Comparison of ENCODE assay signal across 5 fruit fly cellular contexts in genomic region chrX:9243417-9243884, dm6.
TF ChIP-seq lines count a peak whose summit lies in the region.

Gene mxc (minus strand): TSS chrX:9243467.
Gene Larp7 (plus strand): TSS chrX:9243817.

- peak; percentile 11 for TF ChIP-seq CTCF in whole organism, embryonic (GFP tag; optimal IDR thresholded peaks at IDR 0.05; lab: Kevin White, UChicago)

TF ChIP-seq in whole organism, adult, 20 proteins besides CTCF, POLR2A, EP300 and RAD21 (continues in another document):
- TF ChIP-seq ovo (GFP tag; optimal IDR thresholded peaks at IDR 0.05; lab: Kevin White, UChicago) (peak; percentile 89), Hr96 (GFP tag; optimal IDR thresholded peaks at IDR 0.05; lab: Kevin White, UChicago) (peak; percentile 82), tj (GFP tag; optimal IDR thresholded peaks at IDR 0.05; lab: Kevin White, UChicago) (peak; percentile 53), CG7045 (GFP tag; optimal IDR thresholded peaks at IDR 0.05; lab: Kevin White, UChicago) (peak; percentile 30), Mnt (GFP tag; optimal IDR thresholded peaks at IDR 0.05; lab: Kevin White, UChicago) (peak; percentile 67), kay (GFP tag; lab: Kevin White, UChicago; ENCODE audit: borderline replicate concordance) (no peak), CG11617 (GFP tag; optimal IDR thresholded peaks at IDR 0.05; lab: Kevin White, UChicago) (peak; percentile 79), CG14711 (tag; optimal IDR thresholded peaks at IDR 0.05; lab: Kevin White, UChicago) (peak; percentile 90), pad (GFP tag; optimal IDR thresholded peaks at IDR 0.05; lab: Kevin White, UChicago) (peak; percentile 60), CG1620 (GFP tag; optimal IDR thresholded peaks at IDR 0.05; lab: Kevin White, UChicago) (peak; percentile 86), CG33017 (tag; optimal IDR thresholded peaks at IDR 0.05; lab: Kevin White, UChicago) (no peak), toe (GFP tag; optimal IDR thresholded peaks at IDR 0.05; lab: Kevin White, UChicago) (peak; percentile 80), bab1 (GFP tag; optimal IDR thresholded peaks at IDR 0.05; lab: Kevin White, UChicago) (peak; percentile 84), CG12768 (GFP tag; optimal IDR thresholded peaks at IDR 0.05; lab: Kevin White, UChicago) (no peak), Crg-1 (GFP tag; optimal IDR thresholded peaks at IDR 0.05; lab: Kevin White, UChicago) (peak; percentile 84), Clk (GFP tag; optimal IDR thresholded peaks at IDR 0.05; lab: Kevin White, UChicago) (no peak), cnc (optimal IDR thresholded peaks at IDR 0.05; lab: Kevin White, UChicago) (no peak), CG7101 (tag; optimal IDR thresholded peaks at IDR 0.05; lab: Kevin White, UChicago) (peak; percentile 71)

TF ChIP-seq in whole organism, embryonic, 481 proteins besides CTCF, POLR2A, EP300 and RAD21 (continues in another document):
- TF ChIP-seq Sry-β (GFP tag; optimal IDR thresholded peaks at IDR 0.05; lab: Kevin White, UChicago) (no peak), CG17385 (GFP tag; optimal IDR thresholded peaks at IDR 0.05; lab: Kevin White, UChicago) (peak; percentile 27), unc-4 (GFP tag; IDR thresholded peaks at IDR 0.05; lab: Robert Waterston, UW; ENCODE audit: partially characterized antibody) (peak; percentile 92), chm (GFP tag; IDR thresholded peaks at IDR 0.05; lab: Robert Waterston, UW) (no peak), lbe (GFP tag; optimal IDR thresholded peaks at IDR 0.05; lab: Kevin White, UChicago) (no peak), repo (GFP tag; optimal IDR thresholded peaks at IDR 0.05; lab: Kevin White, UChicago) (no peak), eyg (GFP tag; optimal IDR thresholded peaks at IDR 0.05; lab: Kevin White, UChicago) (peak; percentile 39), CG12104 (GFP tag; optimal IDR thresholded peaks at IDR 0.05; lab: Kevin White, UChicago) (peak; percentile 35), CG4328 (GFP tag; optimal IDR thresholded peaks at IDR 0.05; lab: Kevin White, UChicago) (no peak), Antp (GFP tag; optimal IDR thresholded peaks at IDR 0.05; lab: Kevin White, UChicago) (peak; percentile 67), CG10543 (GFP tag; optimal IDR thresholded peaks at IDR 0.05; lab: Kevin White, UChicago) (peak; percentile 54), cad (GFP tag; optimal IDR thresholded peaks at IDR 0.05; lab: Kevin White, UChicago) (no peak), Doc3 (GFP tag; IDR thresholded peaks at IDR 0.05; lab: Robert Waterston, UW; ENCODE audit: partially characterized antibody) (peak; percentile 82), nerfin-2 (GFP tag; IDR thresholded peaks at IDR 0.05; lab: Robert Waterston, UW; ENCODE audit: partially characterized antibody) (peak; percentile 81), CG12659 (GFP tag; optimal IDR thresholded peaks at IDR 0.05; lab: Kevin White, UChicago) (peak; percentile 69), CG6813 (GFP tag; optimal IDR thresholded peaks at IDR 0.05; lab: Kevin White, UChicago) (no peak), ftz-f1 (GFP tag; optimal IDR thresholded peaks at IDR 0.05; lab: Kevin White, UChicago) (peak; percentile 13), CG30403 (GFP tag; optimal IDR thresholded peaks at IDR 0.05; lab: Kevin White, UChicago) (peak; percentile 72)

TF ChIP-seq in whole organism, prepupa, 60 proteins besides CTCF, POLR2A, EP300 and RAD21 (continues in another document):
- TF ChIP-seq CG11902 (GFP tag; optimal IDR thresholded peaks at IDR 0.05; lab: Kevin White, UChicago), result peak; percentile 45
- peak; percentile 71 for TF ChIP-seq cyc (GFP tag; optimal IDR thresholded peaks at IDR 0.05; lab: Kevin White, UChicago)
- TF ChIP-seq salr (GFP tag; optimal IDR thresholded peaks at IDR 0.05; lab: Kevin White, UChicago), result no peak
- TF ChIP-seq CG16779 (tag; optimal IDR thresholded peaks at IDR 0.05; lab: Kevin White, UChicago), result no peak
- peak; percentile 40 for TF ChIP-seq Gug (GFP tag; IDR thresholded peaks at IDR 0.05; lab: Robert Waterston, UW)
- no peak for TF ChIP-seq CG7368 (GFP tag; optimal IDR thresholded peaks at IDR 0.05; lab: Kevin White, UChicago)
- peak; percentile 38 for TF ChIP-seq CG34406 (GFP tag; optimal IDR thresholded peaks at IDR 0.05; lab: Kevin White, UChicago)
- 0 out of 2 replicates have a peak, but pooled peaks have one; percentile 33 for TF ChIP-seq CG15336 (GFP tag; IDR thresholded peaks at IDR 0.05; lab: Robert Waterston, UW)
- no peak for TF ChIP-seq Ets21C (GFP tag; optimal IDR thresholded peaks at IDR 0.05; lab: Kevin White, UChicago)
- TF ChIP-seq esn (GFP tag; optimal IDR thresholded peaks at IDR 0.05; lab: Kevin White, UChicago), result peak; percentile 65
- TF ChIP-seq fkh (GFP tag; optimal IDR thresholded peaks at IDR 0.05; lab: Kevin White, UChicago), result no peak
- peak; percentile 65 for TF ChIP-seq CG3032 (tag; optimal IDR thresholded peaks at IDR 0.05; lab: Kevin White, UChicago)
- TF ChIP-seq svp (GFP tag; lab: Kevin White, UChicago), result peak; percentile 82
- peak; percentile 39 for TF ChIP-seq Ets96B (tag; optimal IDR thresholded peaks at IDR 0.05; lab: Kevin White, UChicago)
- TF ChIP-seq CG6792 (GFP tag; optimal IDR thresholded peaks at IDR 0.05; lab: Kevin White, UChicago), result peak; percentile 39
- peak; percentile 77 for TF ChIP-seq Hr39 (GFP tag; optimal IDR thresholded peaks at IDR 0.05; lab: Kevin White, UChicago)
- peak; percentile 40 for TF ChIP-seq Sox15 (GFP tag; optimal IDR thresholded peaks at IDR 0.05; lab: Kevin White, UChicago)
- TF ChIP-seq fd59A (GFP tag; optimal IDR thresholded peaks at IDR 0.05; lab: Kevin White, UChicago), result peak; percentile 20
- TF ChIP-seq lz (GFP tag; optimal IDR thresholded peaks at IDR 0.05; lab: Kevin White, UChicago), result peak; percentile 85
- peak; percentile 76 for TF ChIP-seq CG31627 (GFP tag; optimal IDR thresholded peaks at IDR 0.05; lab: Kevin White, UChicago)

TF ChIP-seq in whole organism, pupa, 21 proteins besides CTCF, POLR2A, EP300 and RAD21:
- TF ChIP-seq CG8301 (tag; optimal IDR thresholded peaks at IDR 0.05; lab: Kevin White, UChicago), result no peak
- no peak for TF ChIP-seq gl (tag; optimal IDR thresholded peaks at IDR 0.05; lab: Kevin White, UChicago)
- no peak for TF ChIP-seq EcR (GFP tag; optimal IDR thresholded peaks at IDR 0.05; lab: Kevin White, UChicago)
- no peak for TF ChIP-seq CG8159 (tag; optimal IDR thresholded peaks at IDR 0.05; lab: Kevin White, UChicago)
- no peak for TF ChIP-seq rn (GFP tag; IDR thresholded peaks at IDR 0.05; lab: Robert Waterston, UW)
- TF ChIP-seq Pif1B (GFP tag; optimal IDR thresholded peaks at IDR 0.05; lab: Kevin White, UChicago), result no peak
- no peak for TF ChIP-seq CG34367 (tag; optimal IDR thresholded peaks at IDR 0.05; lab: Kevin White, UChicago)
- no peak for TF ChIP-seq CG13204 (GFP tag; optimal IDR thresholded peaks at IDR 0.05; lab: Kevin White, UChicago)
- TF ChIP-seq CG12605 (GFP tag; IDR thresholded peaks at IDR 0.05; lab: Robert Waterston, UW), result no peak
- TF ChIP-seq CG10348 (GFP tag; IDR thresholded peaks at IDR 0.05; lab: Robert Waterston, UW), result no peak
- peak; percentile 13 for TF ChIP-seq CG9948 (tag; optimal IDR thresholded peaks at IDR 0.05; lab: Kevin White, UChicago)
- no peak for TF ChIP-seq CG14655 (GFP tag; optimal IDR thresholded peaks at IDR 0.05; lab: Kevin White, UChicago)
- no peak for TF ChIP-seq CG4496 (GFP tag; IDR thresholded peaks at IDR 0.05; lab: Robert Waterston, UW)
- no peak for TF ChIP-seq Pif1A (GFP tag; optimal IDR thresholded peaks at IDR 0.05; lab: Kevin White, UChicago)
- TF ChIP-seq CG17806 (tag; optimal IDR thresholded peaks at IDR 0.05; lab: Kevin White, UChicago), result peak; percentile 9
- peak; percentile 47; the same call in 1 of the 3 replicates for TF ChIP-seq fd96Ca (GFP tag; IDR thresholded peaks at IDR 0.05; lab: Robert Waterston, UW)
- no peak for TF ChIP-seq D1 (tag; optimal IDR thresholded peaks at IDR 0.05; lab: Kevin White, UChicago)
- no peak for TF ChIP-seq Snoo (tag; optimal IDR thresholded peaks at IDR 0.05; lab: Kevin White, UChicago)
- TF ChIP-seq Ets98B (GFP tag; IDR thresholded peaks at IDR 0.05; lab: Robert Waterston, UW), result 0 out of 2 replicates have a peak, but pooled peaks have one; percentile 9
- TF ChIP-seq CG15710 (tag; optimal IDR thresholded peaks at IDR 0.05; lab: Kevin White, UChicago), result peak; percentile 53
- TF ChIP-seq CG32121 (GFP tag; IDR thresholded peaks at IDR 0.05; lab: Robert Waterston, UW), result no peak

TF ChIP-seq in whole organism, wandering third instar larva, 38 proteins besides CTCF, POLR2A, EP300 and RAD21:
- TF ChIP-seq OdsH (GFP tag; optimal IDR thresholded peaks at IDR 0.05; lab: Kevin White, UChicago), result peak; percentile 55
- peak; percentile 78 for TF ChIP-seq ey (GFP tag; optimal IDR thresholded peaks at IDR 0.05; lab: Kevin White, UChicago)
- TF ChIP-seq dsf (GFP tag; optimal IDR thresholded peaks at IDR 0.05; lab: Kevin White, UChicago; ENCODE audit: borderline replicate concordance), result no peak
- TF ChIP-seq Vsx2 (GFP tag; optimal IDR thresholded peaks at IDR 0.05; lab: Kevin White, UChicago; ENCODE audit: partially characterized antibody), result no peak
- peak; percentile 10 for TF ChIP-seq GATAd (GFP tag; optimal IDR thresholded peaks at IDR 0.05; lab: Kevin White, UChicago)
- no peak for TF ChIP-seq sage (GFP tag; optimal IDR thresholded peaks at IDR 0.05; lab: Kevin White, UChicago)
- TF ChIP-seq rgr (GFP tag; optimal IDR thresholded peaks at IDR 0.05; lab: Kevin White, UChicago), result peak; percentile 74
- peak; percentile 42 for TF ChIP-seq psq (GFP tag; optimal IDR thresholded peaks at IDR 0.05; lab: Kevin White, UChicago)
- TF ChIP-seq dmrt93B (GFP tag; optimal IDR thresholded peaks at IDR 0.05; lab: Kevin White, UChicago), result peak; percentile 58
- peak; percentile 76 for TF ChIP-seq HLH106 (tag; optimal IDR thresholded peaks at IDR 0.05; lab: Kevin White, UChicago)
- no peak for TF ChIP-seq Hr78 (GFP tag; optimal IDR thresholded peaks at IDR 0.05; lab: Kevin White, UChicago)
- TF ChIP-seq Rel (GFP tag; optimal IDR thresholded peaks at IDR 0.05; lab: Kevin White, UChicago), result no peak
- peak; percentile 62 for TF ChIP-seq Rel (tag; optimal IDR thresholded peaks at IDR 0.05; lab: Kevin White, UChicago)
- TF ChIP-seq sv (GFP tag; optimal IDR thresholded peaks at IDR 0.05; lab: Kevin White, UChicago), result no peak
- TF ChIP-seq CG9705 (GFP tag; optimal IDR thresholded peaks at IDR 0.05; lab: Kevin White, UChicago), result peak; percentile 55
